Worm (Caenorhabditis elegans) whole organism, L4 larva: ENCODE measurements around the gene dlc-1.

ENCODE experiments used
- D1046.2 ChIP-seq: fragments of 200-800 bp; sonication (Bioruptor generic); IDR thresholded peaks from 2 replicates; pipeline ENCODE4 v1.3.6; 2022; ENCODE audit warnings: missing genetic modification characterization, missing compliant biosample characterization
- F10B5.3 ChIP-seq: sonication (generic microtip); optimal IDR thresholded peaks from 2 replicates; lab custom pipeline; 2016; ENCODE audit warnings: mild to moderate bottlenecking, missing genetic modification characterization, missing compliant biosample characterization
- F26F4.8 ChIP-seq: fragments of 200-800 bp; sonication (Bioruptor generic); conservative IDR thresholded peaks from 2 replicates; pipeline ENCODE4 v1.3.6; 2022; ENCODE audit warnings: missing genetic modification characterization, missing compliant biosample characterization
- F44E2.7 ChIP-seq: fragments of 200-800 bp; sonication (Bioruptor generic); IDR thresholded peaks from 2 replicates; pipeline ENCODE4 v2.1.2; 2022; ENCODE audit warnings: missing genetic modification characterization, missing compliant biosample characterization
- T26A8.4 ChIP-seq: fragments of 200-800 bp; sonication (Bioruptor generic); IDR thresholded peaks from 2 replicates; pipeline ENCODE4 v1.3.6; 2022; ENCODE audit warnings: missing genetic modification characterization, missing compliant biosample characterization
- Y48G9A.11 ChIP-seq: fragments of 200-800 bp; sonication (Bioruptor generic); IDR thresholded peaks from 2 replicates; pipeline ENCODE4 v1.3.6; 2022; ENCODE audit warnings: missing genetic modification reagents, missing genetic modification characterization, missing compliant biosample characterization
- Y75B8A.6 ChIP-seq: fragments of 200-800 bp; sonication (Bioruptor generic); IDR thresholded peaks from 2 replicates; pipeline ENCODE4 v1.3.6; 2022; ENCODE audit warnings: missing genetic modification reagents, missing genetic modification characterization, missing compliant biosample characterization
- aha-1 ChIP-seq: fragments of 150-350 bp; peaks from one replicate; lab custom pipeline; 2014; ENCODE audit warnings: missing biosample characterization, missing genetic modification characterization
- aly-2 ChIP-seq: sonication (generic microtip); optimal IDR thresholded peaks from 2 replicates; lab custom pipeline; 2018; ENCODE audit warnings: missing biosample characterization, missing genetic modification characterization
- arid-1 ChIP-seq: fragments of 200-800 bp; sonication (Bioruptor generic); conservative IDR thresholded peaks from 2 replicates; pipeline ENCODE4 v1.3.6; 2022; ENCODE audit warnings: missing genetic modification reagents, missing genetic modification characterization, missing compliant biosample characterization
- ceh-20 ChIP-seq: fragments of 200-800 bp; sonication (Bioruptor generic); IDR thresholded peaks from 2 replicates; pipeline ENCODE4 v1.3.6; 2022; ENCODE audit warnings: missing genetic modification reagents, missing genetic modification characterization, missing compliant biosample characterization
- ceh-28 ChIP-seq: fragments of 150-350 bp; optimal IDR thresholded peaks from 2 replicates; lab custom pipeline; 2014; ENCODE audit warnings: missing biosample characterization, missing genetic modification reagents, missing genetic modification characterization
- ceh-44 ChIP-seq: fragments of 200-800 bp; sonication (Bioruptor generic); IDR thresholded peaks from 2 replicates; pipeline ENCODE4 v1.3.6; 2022; ENCODE audit warnings: missing genetic modification reagents, missing genetic modification characterization, missing compliant biosample characterization
- ceh-62 ChIP-seq: sonication (generic microtip); optimal IDR thresholded peaks from 2 replicates; lab custom pipeline; 2017; ENCODE audit warnings: missing biosample characterization, missing genetic modification characterization
- ceh-82 ChIP-seq: sonication (generic microtip); optimal IDR thresholded peaks from 2 replicates; lab custom pipeline; 2017; ENCODE audit warnings: missing biosample characterization, missing genetic modification characterization
- ctbp-1 ChIP-seq: fragments of 200-800 bp; sonication (Bioruptor generic); IDR thresholded peaks from 2 replicates; pipeline ENCODE4 v1.3.6; 2022; ENCODE audit warnings: missing genetic modification reagents, missing genetic modification characterization, missing compliant biosample characterization
- daf-12 ChIP-seq: fragments of 150-350 bp; optimal IDR thresholded peaks from 2 replicates; lab custom pipeline; 2014; ENCODE audit warnings: missing biosample characterization, missing genetic modification reagents, missing genetic modification characterization
- daf-19 ChIP-seq: fragments of 200-800 bp; sonication (Bioruptor generic); conservative IDR thresholded peaks from 2 replicates; pipeline ENCODE4 v1.3.6; 2022; ENCODE audit warnings: missing genetic modification characterization, missing compliant biosample characterization
- dmd-8 ChIP-seq: fragments of 200-800 bp; sonication (Bioruptor generic); IDR thresholded peaks from 2 replicates; pipeline ENCODE4 v1.3.6; 2022; ENCODE audit warnings: missing genetic modification characterization, missing compliant biosample characterization
- dmd-9 ChIP-seq: fragments of 200-800 bp; sonication (Bioruptor generic); IDR thresholded peaks from 2 replicates; pipeline ENCODE4 v1.3.6; 2022; ENCODE audit warnings: missing genetic modification reagents, missing genetic modification characterization, missing compliant biosample characterization
- duxl-1 ChIP-seq: sonication (generic microtip); optimal IDR thresholded peaks from 2 replicates; lab custom pipeline; 2016; ENCODE audit warnings: mild to moderate bottlenecking, missing genetic modification characterization, moderate library complexity, missing compliant biosample characterization; ENCODE audit not compliant: poor library complexity
- dve-1 ChIP-seq: sonication (generic microtip); optimal IDR thresholded peaks from 2 replicates; lab custom pipeline; 2017; ENCODE audit warnings: antibody characterized with exemption, mild to moderate bottlenecking, missing genetic modification characterization, missing compliant biosample characterization; ENCODE audit not compliant: insufficient read depth
- egl-43 ChIP-seq: fragments of 200-800 bp; sonication (Bioruptor generic); IDR thresholded peaks from 2 replicates; pipeline ENCODE4 v1.3.6; 2022; ENCODE audit warnings: missing genetic modification reagents, missing genetic modification characterization, missing compliant biosample characterization
- fkh-10 ChIP-seq: fragments of 150-350 bp; optimal IDR thresholded peaks from 2 replicates; lab custom pipeline; 2014; ENCODE audit warnings: missing biosample characterization, missing genetic modification reagents, missing genetic modification characterization
- fos-1 ChIP-seq: fragments of 150-350 bp; optimal IDR thresholded peaks from 2 replicates; lab custom pipeline; 2014; ENCODE audit warnings: missing biosample characterization, missing genetic modification characterization
- gei-8 ChIP-seq: fragments of 200-800 bp; sonication (Bioruptor generic); optimal IDR thresholded peaks from 2 replicates; lab custom pipeline; 2018; ENCODE audit warnings: mild to moderate bottlenecking, missing genetic modification characterization, missing compliant biosample characterization
- hif-1 ChIP-seq, 2 experiments: sonication (generic microtip); optimal IDR thresholded peaks; 2 replicates each; lab custom pipeline; 2016 to 2017; ENCODE audit warnings: missing compliant biosample characterization in 2 of 2, missing genetic modification characterization in 2 of 2, missing genetic modification reagents in 2 of 2, missing genotype in 2 of 2, mild to moderate bottlenecking in 1 of 2
- hmg-1.1 ChIP-seq: fragments of 200-800 bp; sonication (Bioruptor generic); IDR thresholded peaks from 2 replicates; pipeline ENCODE4 v1.3.6; 2022; ENCODE audit warnings: missing genetic modification reagents, missing genetic modification characterization, missing compliant biosample characterization
- lin-29 ChIP-seq: fragments of 200-800 bp; sonication (Bioruptor generic); IDR thresholded peaks from 2 replicates; pipeline ENCODE4 v1.3.6; 2022; ENCODE audit warnings: missing genetic modification reagents, missing genetic modification characterization, missing compliant biosample characterization
- lin-38 ChIP-seq: fragments of 200-800 bp; sonication (Bioruptor generic); IDR thresholded peaks from 2 replicates; pipeline ENCODE4 v1.3.6; 2022; ENCODE audit warnings: missing genetic modification reagents, missing genetic modification characterization, missing compliant biosample characterization
- madf-5 ChIP-seq, 2 experiments: fragments of 200-800 bp; sonication (Bioruptor generic); IDR thresholded peaks; 2 replicates each; pipeline ENCODE4 v1.3.6; 2022; ENCODE audit warnings: missing compliant biosample characterization in 2 of 2, missing genetic modification characterization in 2 of 2
- mep-1 ChIP-seq: fragments of 150-350 bp; sonication (generic microtip); optimal IDR thresholded peaks from 3 replicates; lab custom pipeline; 2014; ENCODE audit warnings: missing biosample characterization, missing genetic modification characterization
- nhr-10 ChIP-seq: fragments of 150-350 bp; optimal IDR thresholded peaks from 2 replicates; lab custom pipeline; 2014; ENCODE audit warnings: missing biosample characterization, missing genetic modification characterization
- nhr-102 ChIP-seq: sonication (generic microtip); optimal IDR thresholded peaks from 2 replicates; lab custom pipeline; 2016; ENCODE audit warnings: mild to moderate bottlenecking, missing genetic modification characterization, moderate library complexity, missing compliant biosample characterization
- nhr-11 ChIP-seq: fragments of 150-350 bp; optimal IDR thresholded peaks from 2 replicates; lab custom pipeline; 2014; ENCODE audit warnings: missing biosample characterization, missing genetic modification characterization
- nhr-111 ChIP-seq: fragments of 200-800 bp; sonication (Bioruptor generic); optimal IDR thresholded peaks from 2 replicates; lab custom pipeline; 2018; ENCODE audit warnings: mild to moderate bottlenecking, missing genetic modification characterization, missing compliant biosample characterization
- nhr-25 ChIP-seq: sonication (generic microtip); optimal IDR thresholded peaks from 2 replicates; lab custom pipeline; 2017; ENCODE audit warnings: missing genetic modification characterization, mild to moderate bottlenecking, missing compliant biosample characterization, antibody characterized with exemption, moderate library complexity, borderline replicate concordance; ENCODE audit not compliant: insufficient read depth
- nhr-28 ChIP-seq: fragments of 150-350 bp; optimal IDR thresholded peaks from 2 replicates; lab custom pipeline; 2014; ENCODE audit warnings: missing biosample characterization, missing genetic modification characterization
- nhr-42 ChIP-seq: fragments of 200-800 bp; sonication (Bioruptor generic); IDR thresholded peaks from 2 replicates; pipeline ENCODE4 v1.3.6; 2022; ENCODE audit warnings: missing genetic modification characterization, missing compliant biosample characterization
- php-3 ChIP-seq: fragments of 200-800 bp; sonication (Bioruptor generic); IDR thresholded peaks from 2 replicates; pipeline ENCODE4 v1.3.6; 2022; ENCODE audit warnings: missing genetic modification reagents, missing genetic modification characterization, missing compliant biosample characterization
- pqm-1 ChIP-seq: sonication (generic microtip); optimal IDR thresholded peaks from 2 replicates; lab custom pipeline; 2017; ENCODE audit warnings: missing biosample characterization, missing genetic modification characterization
- rbr-2 ChIP-seq: sonication (generic microtip); optimal IDR thresholded peaks from 2 replicates; lab custom pipeline; 2016; ENCODE audit warnings: missing genotype, missing genetic modification characterization, missing compliant biosample characterization
- saeg-2 ChIP-seq: fragments of 200-800 bp; sonication (Bioruptor generic); IDR thresholded peaks from 2 replicates; pipeline ENCODE4 v1.3.6; 2022; ENCODE audit warnings: missing genetic modification reagents, missing genetic modification characterization, missing compliant biosample characterization
- snpc-4 ChIP-seq: fragments of 150-350 bp; optimal IDR thresholded peaks from 2 replicates; lab custom pipeline; 2014; ENCODE audit warnings: missing biosample characterization, missing genetic modification characterization
- spr-1 ChIP-seq: sonication (generic microtip); optimal IDR thresholded peaks from 2 replicates; lab custom pipeline; 2016; ENCODE audit warnings: mild to moderate bottlenecking, missing genetic modification characterization, missing compliant biosample characterization
- spr-3 ChIP-seq: fragments of 200-800 bp; sonication (Bioruptor generic); optimal IDR thresholded peaks from 2 replicates; lab custom pipeline; 2018; ENCODE audit warnings: mild to moderate bottlenecking, missing genetic modification characterization, missing compliant biosample characterization
- tag-97 ChIP-seq: fragments of 200-800 bp; sonication (Bioruptor generic); IDR thresholded peaks from 2 replicates; pipeline ENCODE4 v1.3.6; 2022; ENCODE audit warnings: missing genetic modification characterization, missing compliant biosample characterization
- tra-1 ChIP-seq: fragments of 200-800 bp; sonication (Bioruptor generic); IDR thresholded peaks from 2 replicates; pipeline ENCODE4 v1.3.6; 2022; ENCODE audit warnings: missing genetic modification reagents, missing genetic modification characterization, missing compliant biosample characterization
- unc-39 ChIP-seq: sonication (generic microtip); optimal IDR thresholded peaks from 2 replicates; lab custom pipeline; 2017; ENCODE audit warnings: missing biosample characterization, missing genetic modification characterization
- zag-1 ChIP-seq: fragments of 150-350 bp; optimal IDR thresholded peaks from 2 replicates; lab custom pipeline; 2014; ENCODE audit warnings: missing biosample characterization, missing genetic modification characterization
- zfp-3 ChIP-seq: fragments of 200-800 bp; sonication (Bioruptor generic); conservative IDR thresholded peaks from 2 replicates; pipeline ENCODE4 v1.3.6; 2022; ENCODE audit warnings: missing genetic modification reagents, missing genetic modification characterization, missing compliant biosample characterization
- ztf-11 ChIP-seq: fragments of 150-350 bp; optimal IDR thresholded peaks from 2 replicates; lab custom pipeline; 2014; ENCODE audit warnings: missing biosample characterization, missing genetic modification characterization
- ztf-7 ChIP-seq: fragments of 150-350 bp; optimal IDR thresholded peaks from 2 replicates; lab custom pipeline; 2014; ENCODE audit warnings: missing biosample characterization, missing genetic modification characterization

dlc-1 gene

DNA sequence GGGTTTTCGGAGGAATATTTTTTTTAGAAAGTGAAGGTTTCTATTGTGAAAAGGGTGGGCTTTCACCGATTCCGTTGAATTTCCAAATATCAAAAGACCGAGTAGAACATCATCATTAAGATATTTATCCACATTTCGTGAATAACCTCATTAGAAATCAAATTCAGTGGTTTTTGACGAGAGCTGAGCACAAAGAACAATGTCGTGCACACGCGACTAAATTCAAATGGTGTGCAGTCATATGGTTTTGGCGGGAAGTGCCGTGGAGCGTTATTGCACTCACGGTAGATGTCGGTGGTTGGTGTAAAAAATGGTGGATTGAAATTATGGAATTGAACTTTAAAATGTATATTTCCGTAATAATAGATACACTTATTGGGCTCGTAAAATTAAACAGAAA lies 10.9 kb downstream of the dlc-1 start (continued):
- TF ChIP-seq Y48G9A.11 (GFP tag; lab: Robert Waterston, UW) (no peak), nhr-102 (no peak), aly-2 (tag; lab: Kevin White, UChicago) (no peak), daf-12 (tag; lab: Kevin White, UChicago) (no peak), duxl-1 (tag; lab: Kevin White, UChicago) (no peak), saeg-2 (GFP tag; lab: Robert Waterston, UW) (no peak), aha-1 (tag; lab: Kevin White, UChicago) (no peak), ctbp-1 (GFP tag; lab: Robert Waterston, UW) (no peak), snpc-4 (tag; lab: Kevin White, UChicago) (no peak), nhr-25 (no peak), fos-1 (tag; lab: Kevin White, UChicago) (no peak), F10B5.3 (tag; lab: Kevin White, UChicago) (no peak), unc-39 (tag; lab: Kevin White, UChicago) (no peak), T26A8.4 (no peak), ceh-62 (tag; lab: Kevin White, UChicago) (no peak), nhr-28 (tag; lab: Kevin White, UChicago) (no peak), zfp-3 (GFP tag; lab: Robert Waterston, UW) (no peak), tra-1 (GFP tag; lab: Robert Waterston, UW) (no peak), hmg-1.1 (0 out of 2 replicates have a peak, but pooled peaks have one; percentile 11), F44E2.7 (GFP tag; lab: Robert Waterston, UW) (no peak), fkh-10 (GFP tag; lab: Kevin White, UChicago) (no peak), dve-1 (peak; percentile 5), nhr-42 (GFP tag; lab: Robert Waterston, UW) (no peak), pqm-1 (no peak), ceh-44 (GFP tag; lab: Robert Waterston, UW) (no peak), Y75B8A.6 (GFP tag; lab: Robert Waterston, UW) (no peak), dmd-9 (GFP tag; lab: Robert Waterston, UW) (no peak), dmd-8 (no peak), F26F4.8 (GFP tag; lab: Robert Waterston, UW) (no peak), ztf-7 (tag; lab: Kevin White, UChicago) (no peak), daf-19 (no peak), spr-1 (no peak), tag-97 (GFP tag; lab: Robert Waterston, UW) (no peak), egl-43 (no peak), mep-1 (tag; lab: Kevin White, UChicago) (peak; percentile 40), php-3 (no peak), nhr-111 (GFP tag; lab: Kevin White, UChicago) (no peak), lin-38 (GFP tag; lab: Robert Waterston, UW) (peak; percentile 39; the same call in 1 of the 2 replicates), rbr-2 (tag; lab: Kevin White, UChicago) (no peak), hif-1 (tag; optimal IDR thresholded peaks at IDR 0.05; lab: Kevin White, UChicago) (no peak), nhr-11 (no peak), spr-3 (GFP tag; lab: Kevin White, UChicago) (no peak), zag-1 (tag; lab: Kevin White, UChicago) (no peak)
- TF ChIP-seq, all 104 proteins: peak for 10

DNA sequence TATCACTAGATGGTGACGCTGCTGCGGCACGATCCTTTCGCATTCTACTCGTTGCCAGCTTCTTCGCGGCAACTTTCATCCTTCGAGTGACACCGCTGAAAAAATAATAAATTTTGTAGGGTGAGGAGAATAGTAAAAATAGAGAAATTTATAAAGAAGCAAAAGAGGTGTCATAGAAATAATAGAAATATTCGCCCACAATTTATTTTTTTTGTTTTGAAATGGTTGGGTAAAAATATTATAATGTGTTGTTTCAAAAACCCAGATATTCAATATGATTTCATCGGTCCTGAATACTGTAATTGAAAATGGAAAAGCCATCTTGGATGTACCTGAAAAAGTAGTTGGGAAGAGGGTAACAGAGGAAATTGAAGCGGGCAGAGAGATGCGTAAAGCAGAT lies 11.3 kb downstream of the dlc-1 start, which contains the start of gene set-1:
Gene set-1, minus strand, starts transcription at position 101 of the 400 bp plus-strand sequence.
- TF ChIP-seq arid-1 (GFP tag; lab: Robert Waterston, UW) (no peak), ceh-28 (tag; lab: Kevin White, UChicago) (no peak), ceh-82 (tag; lab: Kevin White, UChicago) (no peak), tag-97 (GFP tag; lab: Robert Waterston, UW) (no peak), ceh-20 (no peak), gei-8 (GFP tag; lab: Kevin White, UChicago) (no peak), nhr-11 (no peak), nhr-10 (tag; lab: Kevin White, UChicago) (no peak), saeg-2 (GFP tag; lab: Robert Waterston, UW) (no peak), D1046.2 (GFP tag; lab: Robert Waterston, UW) (no peak), hif-1 (tag; optimal IDR thresholded peaks at IDR 0.05; lab: Kevin White, UChicago) (no peak), ztf-11 (tag; lab: Kevin White, UChicago) (no peak), ztf-7 (tag; lab: Kevin White, UChicago) (no peak), lin-29 (GFP tag; lab: Robert Waterston, UW) (no peak), madf-5 (GFP tag; IDR thresholded peaks at IDR 0.05; lab: Robert Waterston, UW) (no peak)
